Fruit fly (Drosophila melanogaster) whole organism, embryonic: ENCODE measurements around the gene phol.

Source experiments
- Asciz ChIP-seq: fragments of 200-800 bp; sonication (Bioruptor generic); optimal IDR thresholded peaks from 2 replicates; lab custom pipeline; 2017; ENCODE audit warnings: missing biosample characterization, mild to moderate bottlenecking, missing genetic modification characterization, missing genetic modification reagents
- Atf6 ChIP-seq: fragments of 200-800 bp; sonication (Bioruptor generic); IDR thresholded peaks from 2 replicates; pipeline ENCODE4 v1.3.6; 2022; ENCODE audit warnings: missing biosample characterization, missing genetic modification characterization
- Bteb2 ChIP-seq: fragments of 200-800 bp; sonication (Bioruptor generic); optimal IDR thresholded peaks from 2 replicates; lab custom pipeline; 2016; ENCODE audit warnings: missing biosample characterization, missing genetic modification characterization
- CG10209 ChIP-seq: fragments of 200-800 bp; sonication (Bioruptor generic); optimal IDR thresholded peaks from 3 replicates; lab custom pipeline; 2017; ENCODE audit warnings: missing biosample characterization, mild to moderate bottlenecking, missing genetic modification characterization, missing genetic modification reagents
- CG11093 ChIP-seq: fragments of 200-800 bp; sonication (Bioruptor generic); IDR thresholded peaks from 3 replicates; pipeline ENCODE4 v1.3.6; 2022; ENCODE audit warnings: missing biosample characterization, missing genetic modification characterization
- CG11456 ChIP-seq: fragments of 200-800 bp; sonication (Bioruptor generic); IDR thresholded peaks from 3 replicates; pipeline ENCODE4 v1.3.6; 2022; ENCODE audit warnings: missing biosample characterization, missing genetic modification characterization
- CG12236 ChIP-seq: fragments of 200-800 bp; sonication (Bioruptor generic); optimal IDR thresholded peaks from 2 replicates; lab custom pipeline; 2016; ENCODE audit warnings: missing biosample characterization, missing genetic modification characterization
- CG13424 ChIP-seq: fragments of 200-800 bp; sonication (Bioruptor generic); optimal IDR thresholded peaks from 2 replicates; lab custom pipeline; 2019; ENCODE audit warnings: missing biosample characterization, mild to moderate bottlenecking, missing genetic modification characterization, moderate library complexity
- CG14050 ChIP-seq: fragments of 200-800 bp; sonication (Bioruptor generic); IDR thresholded peaks from 3 replicates; pipeline ENCODE4 v1.3.6; 2022; ENCODE audit warnings: missing biosample characterization, missing genetic modification characterization
- CG14710 ChIP-seq: fragments of 200-800 bp; sonication (Bioruptor generic); optimal IDR thresholded peaks from 3 replicates; lab custom pipeline; 2019; ENCODE audit warnings: missing biosample characterization, mild to moderate bottlenecking, missing genetic modification characterization, moderate library complexity
- CG1529 ChIP-seq: fragments of 200-800 bp; sonication (Bioruptor generic); optimal IDR thresholded peaks from 3 replicates; lab custom pipeline; 2018; ENCODE audit warnings: missing biosample characterization, missing genetic modification characterization
- CG1603 ChIP-seq: fragments of 200-800 bp; sonication (Bioruptor generic); optimal IDR thresholded peaks from 2 replicates; lab custom pipeline; 2019; ENCODE audit warnings: missing biosample characterization, mild to moderate bottlenecking, missing genetic modification characterization, moderate library complexity
- CG18764 ChIP-seq: fragments of 200-800 bp; sonication (Bioruptor generic); optimal IDR thresholded peaks from 3 replicates; lab custom pipeline; 2016; ENCODE audit warnings: missing biosample characterization, missing genetic modification characterization
- CG31224 ChIP-seq: fragments of 200-800 bp; sonication (Bioruptor generic); IDR thresholded peaks from 2 replicates; pipeline ENCODE4 v1.3.6; 2022; ENCODE audit warnings: missing biosample characterization, missing genetic modification characterization
- CG5180 ChIP-seq: fragments of 200-800 bp; sonication (Bioruptor generic); optimal IDR thresholded peaks from 3 replicates; lab custom pipeline; 2017; ENCODE audit warnings: missing biosample characterization, missing genetic modification characterization, mild to moderate bottlenecking, moderate library complexity, missing genetic modification reagents
- CG8388 ChIP-seq: fragments of 200-800 bp; sonication (Bioruptor generic); optimal IDR thresholded peaks from 2 replicates; lab custom pipeline; 2019; ENCODE audit warnings: missing biosample characterization, mild to moderate bottlenecking, missing genetic modification characterization, moderate library complexity
- CG9876 ChIP-seq: fragments of 200-800 bp; sonication (Bioruptor generic); optimal IDR thresholded peaks from 2 replicates; lab custom pipeline; 2016; ENCODE audit warnings: missing biosample characterization, missing genetic modification characterization
- CoRest ChIP-seq: fragments of 200-800 bp; sonication (Bioruptor generic); optimal IDR thresholded peaks from 3 replicates; lab custom pipeline; 2018; ENCODE audit warnings: missing biosample characterization, mild to moderate bottlenecking, missing genetic modification characterization, moderate library complexity
- Dip2 ChIP-seq: fragments of 200-800 bp; sonication (Bioruptor generic); IDR thresholded peaks from 2 replicates; pipeline ENCODE4 v1.3.6; 2022; ENCODE audit warnings: missing biosample characterization, missing genetic modification characterization
- H2.0 ChIP-seq: fragments of 200-800 bp; sonication (Bioruptor generic); IDR thresholded peaks from 2 replicates; pipeline ENCODE4 v1.3.6; 2022; ENCODE audit warnings: missing biosample characterization, missing genetic modification characterization
- HLH54F ChIP-seq: fragments of 200-800 bp; sonication (Bioruptor generic); optimal IDR thresholded peaks from 3 replicates; lab custom pipeline; 2016; ENCODE audit warnings: missing biosample characterization, missing genetic modification characterization
- HLHmδ ChIP-seq: fragments of 200-800 bp; sonication (Bioruptor generic); optimal IDR thresholded peaks from 2 replicates; lab custom pipeline; 2018; ENCODE audit warnings: missing biosample characterization, mild to moderate bottlenecking, missing genetic modification characterization, moderate library complexity
- Hey ChIP-seq: fragments of 200-800 bp; sonication (Bioruptor generic); optimal IDR thresholded peaks from 3 replicates; lab custom pipeline; 2018; ENCODE audit warnings: missing biosample characterization, mild to moderate bottlenecking, missing genetic modification characterization
- HmgZ ChIP-seq: fragments of 200-800 bp; sonication (Bioruptor generic); optimal IDR thresholded peaks from 2 replicates; lab custom pipeline; 2018; ENCODE audit warnings: missing biosample characterization, mild to moderate bottlenecking, missing genetic modification characterization
- Hr78 ChIP-seq, 2 experiments: fragments of 200-800 bp in 1 of 2; fragments of >200 bp in 1 of 2; sonication (Bioruptor generic) in 1 of 2; optimal IDR thresholded peaks; 2 replicates each; lab custom pipeline; 2017 to 2019; ENCODE audit warnings: missing biosample characterization in 2 of 2, missing genetic modification characterization in 2 of 2, mild to moderate bottlenecking in 1 of 2, moderate library complexity in 1 of 2
- Kr ChIP-seq: fragments of 200-800 bp; sonication (Bioruptor generic); optimal IDR thresholded peaks from 2 replicates; lab custom pipeline; 2017; ENCODE audit warnings: missing biosample characterization, mild to moderate bottlenecking, missing genetic modification characterization
- Lim3 ChIP-seq: fragments of 200-800 bp; sonication (Bioruptor generic); IDR thresholded peaks from 2 replicates; pipeline ENCODE4 v1.3.6; 2022; ENCODE audit warnings: missing biosample characterization, missing genetic modification characterization
- MTF-1 ChIP-seq: fragments of 200-800 bp; sonication (Bioruptor generic); optimal IDR thresholded peaks from 2 replicates; lab custom pipeline; 2018; ENCODE audit warnings: missing biosample characterization, mild to moderate bottlenecking, missing genetic modification characterization, borderline replicate concordance
- NC2β ChIP-seq: fragments of 200-800 bp; sonication (Bioruptor generic); optimal IDR thresholded peaks from 2 replicates; lab custom pipeline; 2016; ENCODE audit warnings: missing biosample characterization, missing genetic modification characterization
- Nf-YB ChIP-seq: fragments of 200-800 bp; sonication (Bioruptor generic); optimal IDR thresholded peaks from 3 replicates; lab custom pipeline; 2019; ENCODE audit warnings: missing biosample characterization, mild to moderate bottlenecking, missing genetic modification characterization, moderate library complexity
- Pdp1 ChIP-seq, 2 experiments: fragments of 200-800 bp; sonication (Bioruptor generic); optimal IDR thresholded peaks; 3 replicates each; lab custom pipeline; 2016; ENCODE audit warnings: missing biosample characterization in 2 of 2, missing genetic modification characterization in 2 of 2, mild to moderate bottlenecking in 1 of 2, moderate library complexity in 1 of 2
- Sox100B ChIP-seq: fragments of 200-800 bp; sonication (Bioruptor generic); optimal IDR thresholded peaks from 3 replicates; lab custom pipeline; 2018; ENCODE audit warnings: missing biosample characterization, mild to moderate bottlenecking, missing genetic modification characterization
- ap ChIP-seq: fragments of 200-800 bp; sonication (Bioruptor generic); IDR thresholded peaks from 2 replicates; pipeline ENCODE4 v1.3.6; 2022; ENCODE audit warnings: missing biosample characterization, missing genetic modification characterization
- bigmax ChIP-seq: fragments of 200-800 bp; sonication (Bioruptor generic); optimal IDR thresholded peaks from 2 replicates; lab custom pipeline; 2018; ENCODE audit warnings: missing biosample characterization, mild to moderate bottlenecking, missing genetic modification characterization
- caup ChIP-seq: fragments of 200-800 bp; sonication (Bioruptor generic); optimal IDR thresholded peaks from 3 replicates; lab custom pipeline; 2017; ENCODE audit warnings: missing biosample characterization, mild to moderate bottlenecking, missing genetic modification characterization, moderate library complexity; ENCODE audit not compliant: severe bottlenecking
- chif ChIP-seq, 2 experiments: fragments of 200-800 bp; sonication (Bioruptor generic); optimal IDR thresholded peaks; 3 replicates each; lab custom pipeline; 2016; ENCODE audit warnings: missing biosample characterization in 2 of 2, missing genetic modification characterization in 2 of 2
- exex ChIP-seq: fragments of 200-800 bp; sonication (Bioruptor generic); optimal IDR thresholded peaks from 4 replicates; lab custom pipeline; 2018; ENCODE audit warnings: missing biosample characterization, mild to moderate bottlenecking, missing genetic modification characterization, moderate library complexity
- fd96Cb ChIP-seq: fragments of 200-800 bp; sonication (Bioruptor generic); optimal IDR thresholded peaks from 2 replicates; lab custom pipeline; 2018; ENCODE audit warnings: missing biosample characterization, mild to moderate bottlenecking, missing genetic modification characterization, moderate library complexity
- grau ChIP-seq: fragments of 200-800 bp; optimal IDR thresholded peaks from 3 replicates; lab custom pipeline; 2019; ENCODE audit warnings: missing biosample characterization, mild to moderate bottlenecking, missing genetic modification characterization, moderate library complexity
- hb ChIP-seq: fragments of 200-800 bp; sonication (Bioruptor generic); IDR thresholded peaks from 3 replicates; pipeline ENCODE4 v1.3.6; 2022; ENCODE audit warnings: missing biosample characterization, missing genetic modification characterization; ENCODE audit not compliant: partially characterized antibody
- jumu ChIP-seq: fragments of 200-800 bp; sonication (Bioruptor generic); optimal IDR thresholded peaks from 3 replicates; lab custom pipeline; 2016; ENCODE audit warnings: missing biosample characterization, missing genetic modification characterization
- klu ChIP-seq: fragments of 200-800 bp; sonication (Bioruptor generic); IDR thresholded peaks from 2 replicates; pipeline ENCODE4 v1.3.6; 2022; ENCODE audit warnings: missing biosample characterization, missing genetic modification characterization
- lbe ChIP-seq: fragments of 200-800 bp; sonication (Bioruptor generic); optimal IDR thresholded peaks from 2 replicates; lab custom pipeline; 2016; ENCODE audit warnings: missing biosample characterization, mild to moderate bottlenecking, missing genetic modification characterization
- p53 ChIP-seq: fragments of 200-800 bp; sonication (Bioruptor generic); optimal IDR thresholded peaks from 2 replicates; lab custom pipeline; 2016; ENCODE audit warnings: missing biosample characterization, missing genetic modification characterization
- pb ChIP-seq: fragments of 200-800 bp; sonication (Bioruptor generic); optimal IDR thresholded peaks from 3 replicates; lab custom pipeline; 2016; ENCODE audit warnings: missing biosample characterization, missing genetic modification characterization
- salm ChIP-seq: fragments of 200-800 bp; sonication (Bioruptor generic); optimal IDR thresholded peaks from 2 replicates; lab custom pipeline; 2018; ENCODE audit warnings: missing biosample characterization, mild to moderate bottlenecking, missing genetic modification characterization
- seq ChIP-seq: fragments of 200-800 bp; sonication (Bioruptor generic); IDR thresholded peaks from 2 replicates; pipeline ENCODE4 v1.3.6; 2022; ENCODE audit warnings: missing biosample characterization, missing genetic modification characterization
- trh ChIP-seq: fragments of 200-800 bp; sonication (Bioruptor generic); optimal IDR thresholded peaks from 2 replicates; lab custom pipeline; 2016; ENCODE audit warnings: missing biosample characterization, missing genetic modification characterization
- vfl ChIP-seq: fragments of 200-800 bp; sonication (Bioruptor generic); optimal IDR thresholded peaks from 2 replicates; lab custom pipeline; 2016; ENCODE audit warnings: missing biosample characterization, missing genetic modification characterization

Gene phol

DNA sequence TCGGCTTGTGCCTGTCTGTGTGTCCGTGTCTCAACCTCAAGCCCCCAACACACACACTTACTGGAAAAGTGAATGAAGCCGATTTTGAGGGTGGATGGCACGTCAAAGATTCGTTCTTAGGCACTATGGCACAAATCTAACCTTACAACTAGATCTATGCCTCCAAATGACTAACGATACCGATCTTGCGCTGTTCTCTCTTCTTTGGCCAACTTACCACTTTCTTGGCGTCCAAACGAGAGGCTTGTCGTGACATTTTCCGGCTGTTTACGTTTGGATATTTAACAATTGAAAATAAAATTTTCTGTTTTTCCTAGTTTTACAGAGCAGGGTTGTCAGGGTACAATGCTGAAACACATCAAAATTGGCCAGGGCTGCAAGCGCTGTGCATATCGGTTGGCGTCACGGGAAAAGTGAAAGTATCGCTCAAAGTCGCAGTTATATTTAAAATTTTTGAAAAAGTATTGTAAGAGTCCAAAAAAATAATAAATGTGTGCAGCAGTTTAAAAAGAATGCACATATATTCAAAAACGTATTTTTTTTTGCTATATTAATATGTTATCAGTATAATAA lies 14.1 kb downstream of the phol start, which contains the start of the genes Bet3 and Nf-YA (continued):
- TF ChIP-seq hb (GFP tag; lab: Robert Waterston, UW) (peak; percentile 84), chif (GFP tag; optimal IDR thresholded peaks at IDR 0.05; lab: Kevin White, UChicago) (peak; percentile 10 to 57), H2.0 (GFP tag; lab: Robert Waterston, UW) (peak; percentile 31; the same call in 1 of the 2 replicates), CoRest (tag; lab: Kevin White, UChicago) (peak; percentile 61), fd96Cb (tag; lab: Kevin White, UChicago) (peak; percentile 29), CG31224 (GFP tag; lab: Robert Waterston, UW) (no peak), lbe (GFP tag; lab: Kevin White, UChicago) (peak; percentile 22), CG11093 (GFP tag; lab: Robert Waterston, UW) (0 out of 3 replicates have a peak, but pooled peaks have one; percentile 17), CG11456 (GFP tag; lab: Robert Waterston, UW) (peak; percentile 79), CG1529 (no peak), CG13424 (peak; percentile 55), Nf-YB (GFP tag; lab: Kevin White, UChicago) (no peak), HLHmδ (no peak), Dip2 (GFP tag; lab: Robert Waterston, UW) (no peak), NC2β (GFP tag; lab: Kevin White, UChicago) (peak; percentile 25), CG14710 (peak; percentile 70), ap (GFP tag; lab: Robert Waterston, UW) (no peak), klu (no peak), Hr78 (GFP tag; optimal IDR thresholded peaks at IDR 0.05; lab: Kevin White, UChicago) (no peak), p53 (GFP tag; lab: Kevin White, UChicago) (peak; percentile 21), Asciz (no peak), CG18764 (GFP tag; lab: Kevin White, UChicago) (peak; percentile 6), CG8388 (GFP tag; lab: Kevin White, UChicago) (peak; percentile 21), CG5180 (GFP tag; lab: Kevin White, UChicago) (no peak), CG10209 (GFP tag; lab: Kevin White, UChicago) (peak; percentile 36), HmgZ (peak; percentile 58), caup (GFP tag; lab: Kevin White, UChicago) (peak; percentile 35), Hey (tag; lab: Kevin White, UChicago) (no peak), CG1603 (tag; lab: Kevin White, UChicago) (peak; percentile 79), CG14050 (GFP tag; lab: Robert Waterston, UW) (no peak; the same call in 2 of the 3 replicates), Sox100B (GFP tag; lab: Kevin White, UChicago) (no peak), Lim3 (no peak), CG9876 (GFP tag; lab: Kevin White, UChicago) (peak; percentile 8), vfl (GFP tag; lab: Kevin White, UChicago) (peak; percentile 14), Atf6 (GFP tag; lab: Robert Waterston, UW) (0 out of 2 replicates have a peak, but pooled peaks have one; percentile 16), Kr (GFP tag; lab: Kevin White, UChicago) (no peak), CG12236 (GFP tag; lab: Kevin White, UChicago) (no peak), grau (tag; lab: Kevin White, UChicago) (peak; percentile 34), exex (tag; lab: Kevin White, UChicago) (no peak), pb (GFP tag; lab: Kevin White, UChicago) (no peak), Bteb2 (GFP tag; lab: Kevin White, UChicago) (no peak), MTF-1 (GFP tag; lab: Kevin White, UChicago) (peak; percentile 69), Pdp1 (GFP tag; optimal IDR thresholded peaks at IDR 0.05; lab: Kevin White, UChicago) (peak; percentile 39 to 51), jumu (GFP tag; lab: Kevin White, UChicago) (peak; percentile 55), seq (GFP tag; lab: Robert Waterston, UW) (no peak), bigmax (GFP tag; lab: Kevin White, UChicago) (peak; percentile 89), salm (tag; lab: Kevin White, UChicago) (no peak), trh (GFP tag; lab: Kevin White, UChicago) (no peak), HLH54F (GFP tag; lab: Kevin White, UChicago) (peak; percentile 50)
